Worm (Caenorhabditis elegans) whole organism, L4 larva: Measurements from ENCODE around the gene W07A12.8.
A peak's percentile ranks its signal among the peaks of the same experiment; 100 is the strongest.

ENCODE experiments used
- F37D6.2 ChIP-seq: sonication (generic microtip); optimal IDR thresholded peaks from 2 replicates; lab custom pipeline; 2016; ENCODE audit warnings: mild to moderate bottlenecking, missing genetic modification characterization, missing compliant biosample characterization
- R02D3.7 ChIP-seq: fragments of 150-350 bp; sonication (generic microtip); optimal IDR thresholded peaks from 3 replicates; lab custom pipeline; 2014; ENCODE audit warnings: missing biosample characterization, missing genetic modification characterization
- T20F7.1 ChIP-seq: fragments of 200-800 bp; sonication (Bioruptor generic); optimal IDR thresholded peaks from 2 replicates; lab custom pipeline; 2018; ENCODE audit warnings: mild to moderate bottlenecking, missing genetic modification characterization, missing compliant biosample characterization
- Y48G9A.11 ChIP-seq: fragments of 200-800 bp; sonication (Bioruptor generic); IDR thresholded peaks from 2 replicates; pipeline ENCODE4 v1.3.6; 2022; ENCODE audit warnings: missing genetic modification reagents, missing genetic modification characterization, missing compliant biosample characterization
- Y5F2A.4 ChIP-seq: fragments of 200-800 bp; sonication (Bioruptor generic); optimal IDR thresholded peaks from 2 replicates; lab custom pipeline; 2018; ENCODE audit warnings: mild to moderate bottlenecking, missing genetic modification characterization, missing compliant biosample characterization
- ZK337.2 ChIP-seq: fragments of 200-800 bp; sonication (Bioruptor generic); IDR thresholded peaks from 2 replicates; pipeline ENCODE4 v1.3.6; 2022; ENCODE audit warnings: missing genetic modification reagents, missing genetic modification characterization, missing compliant biosample characterization
- ama-1 ChIP-seq: fragments of 150-350 bp; optimal IDR thresholded peaks from 2 replicates; lab custom pipeline; 2014; ENCODE audit warnings: inconsistent platforms, mixed read lengths
- ceh-20 ChIP-seq: fragments of 200-800 bp; sonication (Bioruptor generic); IDR thresholded peaks from 2 replicates; pipeline ENCODE4 v1.3.6; 2022; ENCODE audit warnings: missing genetic modification reagents, missing genetic modification characterization, missing compliant biosample characterization
- ceh-44 ChIP-seq: fragments of 200-800 bp; sonication (Bioruptor generic); IDR thresholded peaks from 2 replicates; pipeline ENCODE4 v1.3.6; 2022; ENCODE audit warnings: missing genetic modification reagents, missing genetic modification characterization, missing compliant biosample characterization
- ctbp-1 ChIP-seq: fragments of 200-800 bp; sonication (Bioruptor generic); IDR thresholded peaks from 2 replicates; pipeline ENCODE4 v1.3.6; 2022; ENCODE audit warnings: missing genetic modification reagents, missing genetic modification characterization, missing compliant biosample characterization
- daf-12 ChIP-seq: fragments of 150-350 bp; optimal IDR thresholded peaks from 2 replicates; lab custom pipeline; 2014; ENCODE audit warnings: missing biosample characterization, missing genetic modification reagents, missing genetic modification characterization
- daf-16 ChIP-seq, 3 experiments: sonication (generic microtip); optimal IDR thresholded peaks; 2 replicates each; lab custom pipeline; 2016 to 2017; ENCODE audit warnings: missing genetic modification characterization in 3 of 3, missing genetic modification reagents in 3 of 3, mild to moderate bottlenecking in 2 of 3, missing compliant biosample characterization in 2 of 3, missing biosample characterization in 1 of 3, moderate library complexity in 1 of 3
- daf-19 ChIP-seq: fragments of 200-800 bp; sonication (Bioruptor generic); conservative IDR thresholded peaks from 2 replicates; pipeline ENCODE4 v1.3.6; 2022; ENCODE audit warnings: missing genetic modification characterization, missing compliant biosample characterization
- dve-1 ChIP-seq: sonication (generic microtip); optimal IDR thresholded peaks from 2 replicates; lab custom pipeline; 2017; ENCODE audit warnings: antibody characterized with exemption, mild to moderate bottlenecking, missing genetic modification characterization, missing compliant biosample characterization; ENCODE audit not compliant: insufficient read depth
- hlh-11 ChIP-seq: fragments of 200-800 bp; sonication (Bioruptor generic); optimal IDR thresholded peaks from 2 replicates; lab custom pipeline; 2018; ENCODE audit warnings: mild to moderate bottlenecking, missing genetic modification characterization, missing compliant biosample characterization
- jun-1 ChIP-seq: fragments of 150-350 bp; optimal IDR thresholded peaks from 2 replicates; lab custom pipeline; 2014; ENCODE audit warnings: missing biosample characterization, missing genetic modification reagents, missing genetic modification characterization
- lim-7 ChIP-seq: fragments of 200-800 bp; sonication (Bioruptor generic); IDR thresholded peaks from 2 replicates; pipeline ENCODE4 v1.3.6; 2022; ENCODE audit warnings: missing genetic modification characterization, missing compliant biosample characterization
- lin-29 ChIP-seq: fragments of 200-800 bp; sonication (Bioruptor generic); IDR thresholded peaks from 2 replicates; pipeline ENCODE4 v1.3.6; 2022; ENCODE audit warnings: missing genetic modification reagents, missing genetic modification characterization, missing compliant biosample characterization
- lin-38 ChIP-seq: fragments of 200-800 bp; sonication (Bioruptor generic); IDR thresholded peaks from 2 replicates; pipeline ENCODE4 v1.3.6; 2022; ENCODE audit warnings: missing genetic modification reagents, missing genetic modification characterization, missing compliant biosample characterization
- lin-39 ChIP-seq: fragments of 150-350 bp; optimal IDR thresholded peaks from 2 replicates; lab custom pipeline; 2014; ENCODE audit warnings: missing biosample characterization, missing genetic modification reagents, missing genetic modification characterization
- lsy-2 ChIP-seq, 2 experiments: fragments of 150-350 bp in 1 of 2; sonication (generic microtip) in 1 of 2; optimal IDR thresholded peaks; 2 replicates each; lab custom pipeline; 2014 to 2017; ENCODE audit warnings: missing biosample characterization in 2 of 2, missing genetic modification characterization in 2 of 2
- madf-9 ChIP-seq: fragments of 200-800 bp; sonication (Bioruptor generic); conservative IDR thresholded peaks from 2 replicates; pipeline ENCODE4 v1.3.6; 2022; ENCODE audit warnings: missing genetic modification reagents, missing genetic modification characterization, missing compliant biosample characterization
- mep-1 ChIP-seq: fragments of 150-350 bp; sonication (generic microtip); optimal IDR thresholded peaks from 3 replicates; lab custom pipeline; 2014; ENCODE audit warnings: missing biosample characterization, missing genetic modification characterization
- mes-2 ChIP-seq: sonication (generic microtip); optimal IDR thresholded peaks from 2 replicates; lab custom pipeline; 2016; ENCODE audit warnings: missing genotype, mild to moderate bottlenecking, missing genetic modification characterization, missing compliant biosample characterization; ENCODE audit not compliant: poor library complexity, severe bottlenecking
- nhr-10 ChIP-seq: fragments of 150-350 bp; optimal IDR thresholded peaks from 2 replicates; lab custom pipeline; 2014; ENCODE audit warnings: missing biosample characterization, missing genetic modification characterization
- nhr-111 ChIP-seq: fragments of 200-800 bp; sonication (Bioruptor generic); optimal IDR thresholded peaks from 2 replicates; lab custom pipeline; 2018; ENCODE audit warnings: mild to moderate bottlenecking, missing genetic modification characterization, missing compliant biosample characterization
- nhr-28 ChIP-seq: fragments of 150-350 bp; optimal IDR thresholded peaks from 2 replicates; lab custom pipeline; 2014; ENCODE audit warnings: missing biosample characterization, missing genetic modification characterization
- nhr-6 ChIP-seq: fragments of 150-350 bp; optimal IDR thresholded peaks from 2 replicates; lab custom pipeline; 2014; ENCODE audit warnings: missing biosample characterization, missing genetic modification characterization
- nhr-76 ChIP-seq: fragments of 150-350 bp; optimal IDR thresholded peaks from 2 replicates; lab custom pipeline; 2014; ENCODE audit warnings: missing biosample characterization, missing genetic modification characterization
- pha-4 ChIP-seq, 2 experiments: fragments of 150-350 bp in 1 of 2; fragments of 200-800 bp in 1 of 2; sonication (Bioruptor generic) in 1 of 2; IDR thresholded peaks in 1 of 2; optimal IDR thresholded peaks in 1 of 2; 2 replicates each; pipeline versions ENCODE4 v1.3.6 to Lab custom; 2014 to 2022; ENCODE audit warnings: missing genetic modification characterization in 2 of 2, missing genetic modification reagents in 2 of 2, missing biosample characterization in 1 of 2, missing compliant biosample characterization in 1 of 2
- pqm-1 ChIP-seq: sonication (generic microtip); optimal IDR thresholded peaks from 2 replicates; lab custom pipeline; 2017; ENCODE audit warnings: missing biosample characterization, missing genetic modification characterization
- sdz-12 ChIP-seq: fragments of 200-800 bp; sonication (Bioruptor generic); optimal IDR thresholded peaks from 2 replicates; lab custom pipeline; 2018; ENCODE audit warnings: mild to moderate bottlenecking, missing genetic modification characterization, missing compliant biosample characterization
- set-16 ChIP-seq: fragments of 200-800 bp; sonication (Bioruptor generic); IDR thresholded peaks from 2 replicates; pipeline ENCODE4 v1.3.6; 2022; ENCODE audit warnings: missing genetic modification reagents, missing genetic modification characterization, missing compliant biosample characterization
- snpc-1.2 ChIP-seq: fragments of 200-800 bp; sonication (Bioruptor generic); IDR thresholded peaks from 2 replicates; pipeline ENCODE4 v1.3.6; 2022; ENCODE audit warnings: missing genetic modification reagents, missing genetic modification characterization, missing compliant biosample characterization
- snpc-4 ChIP-seq: fragments of 150-350 bp; optimal IDR thresholded peaks from 2 replicates; lab custom pipeline; 2014; ENCODE audit warnings: missing biosample characterization, missing genetic modification characterization
- unc-130 ChIP-seq: sonication (generic microtip); optimal IDR thresholded peaks from 2 replicates; lab custom pipeline; 2016; ENCODE audit warnings: missing genetic modification reagents, missing genetic modification characterization, missing compliant biosample characterization
- unc-62 ChIP-seq, 3 experiments: fragments of 150-350 bp in 1 of 3; sonication (generic microtip); optimal IDR thresholded peaks in 2 of 3; peaks in 1 of 3; 1 replicate in 1 of 3; 2 replicates in 2 of 3; lab custom pipeline; 2014 to 2017; ENCODE audit warnings: missing biosample characterization in 3 of 3, missing genetic modification characterization in 3 of 3, missing genetic modification reagents in 3 of 3, missing genotype in 1 of 3
- vab-7 ChIP-seq: fragments of 200-800 bp; sonication (Bioruptor generic); IDR thresholded peaks from 2 replicates; pipeline ENCODE4 v1.3.6; 2022; ENCODE audit warnings: missing genetic modification reagents, missing genetic modification characterization, missing compliant biosample characterization
- zag-1 ChIP-seq: fragments of 150-350 bp; optimal IDR thresholded peaks from 2 replicates; lab custom pipeline; 2014; ENCODE audit warnings: missing biosample characterization, missing genetic modification characterization
- zfp-2 ChIP-seq: sonication (generic microtip); optimal IDR thresholded peaks from 2 replicates; lab custom pipeline; 2016; ENCODE audit warnings: mild to moderate bottlenecking, missing genetic modification characterization, missing compliant biosample characterization
- ztf-11 ChIP-seq: fragments of 150-350 bp; optimal IDR thresholded peaks from 2 replicates; lab custom pipeline; 2014; ENCODE audit warnings: missing biosample characterization, missing genetic modification characterization

The W07A12.8 gene

DNA sequence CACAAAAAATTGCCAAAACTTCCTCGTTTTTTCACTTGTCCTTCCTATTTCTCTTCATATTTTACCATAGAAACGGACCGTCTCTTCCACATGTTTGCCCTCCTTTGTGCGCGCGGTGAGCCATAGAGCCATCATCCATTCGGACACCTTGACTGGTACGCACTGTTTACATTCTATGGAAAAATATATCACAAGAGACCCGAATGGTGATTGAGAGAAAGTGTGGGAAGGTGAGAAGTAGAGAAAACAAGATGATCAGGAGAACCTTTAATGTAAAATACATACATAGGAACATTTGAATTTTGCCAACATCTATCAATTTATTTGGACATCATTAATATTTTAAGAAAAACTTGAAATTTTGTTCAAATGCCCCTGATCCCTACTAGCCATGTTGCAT is 20.3 kb upstream of the W07A12.8 start:
- peak; percentile 29 for TF ChIP-seq nhr-6 (tag; lab: Kevin White, UChicago)
- TF ChIP-seq pha-4 (GFP tag; IDR thresholded peaks at IDR 0.05; lab: Robert Waterston, UW), result no peak
- TF ChIP-seq pha-4 (tag; optimal IDR thresholded peaks at IDR 0.05; lab: Kevin White, UChicago), result peak; percentile 87
- TF ChIP-seq lin-38 (GFP tag; lab: Robert Waterston, UW), result no peak
- TF ChIP-seq unc-62 (GFP tag; optimal IDR thresholded peaks at IDR 0.05 in 1 of 2; lab: Kevin White, UChicago), result peak in 1 of 2 experiments; percentile 58
- TF ChIP-seq unc-62 (tag; optimal IDR thresholded peaks at IDR 0.05; lab: Kevin White, UChicago), result no peak
- TF ChIP-seq ZK337.2 (GFP tag; lab: Robert Waterston, UW), result no peak
- no peak for TF ChIP-seq daf-19 (GFP tag; lab: Robert Waterston, UW)
- TF ChIP-seq ceh-44 (GFP tag; lab: Robert Waterston, UW), result no peak

DNA sequence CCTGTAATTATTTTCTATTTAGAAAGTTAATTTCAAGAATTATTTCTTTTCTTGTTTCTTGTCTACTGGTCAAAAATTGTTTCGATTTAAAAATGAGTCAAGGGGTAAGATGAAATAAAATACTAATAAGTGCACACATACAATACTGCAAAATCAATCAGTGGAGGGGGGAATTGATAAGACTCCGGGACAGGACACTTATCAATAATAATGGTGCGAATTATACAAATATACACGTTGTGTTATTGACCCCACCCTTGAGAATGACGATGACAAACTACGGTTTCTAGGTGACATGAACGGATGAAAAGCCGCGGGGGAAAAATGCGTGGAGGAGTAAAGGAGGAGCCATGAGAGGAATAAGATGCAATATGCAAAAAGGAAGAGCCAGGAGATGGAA is 15.5 kb upstream of the W07A12.8 start:
- peak; percentile 65 for TF ChIP-seq nhr-28 (tag; lab: Kevin White, UChicago)
- TF ChIP-seq hlh-11 (tag; lab: Kevin White, UChicago), result peak; percentile 26
- TF ChIP-seq daf-16 (GFP tag; optimal IDR thresholded peaks at IDR 0.05; lab: Kevin White, UChicago), result no peak
- peak; percentile 48 for TF ChIP-seq daf-16 (tag; optimal IDR thresholded peaks at IDR 0.05; lab: Kevin White, UChicago)
- TF ChIP-seq nhr-76 (tag; lab: Kevin White, UChicago), result no peak
- peak; percentile 4 for TF ChIP-seq mes-2 (tag; lab: Kevin White, UChicago)
- peak; percentile 85 for TF ChIP-seq pqm-1
- peak; percentile 41 for TF ChIP-seq dve-1 (tag; lab: Kevin White, UChicago)
- no peak for TF ChIP-seq madf-9
- no peak for TF ChIP-seq jun-1 (tag; lab: Kevin White, UChicago)
- no peak for TF ChIP-seq zfp-2 (tag; lab: Kevin White, UChicago)

- TF ChIP-seq snpc-4 (tag; lab: Kevin White, UChicago), result no peak
- peak in 1 of 2 experiments; percentile 78 for TF ChIP-seq unc-62 (GFP tag; optimal IDR thresholded peaks at IDR 0.05 in 1 of 2; lab: Kevin White, UChicago)
- TF ChIP-seq unc-62 (tag; optimal IDR thresholded peaks at IDR 0.05; lab: Kevin White, UChicago), result no peak
Observed at ce11 chrII:9178811-9179210, 13.2 kb upstream of the W07A12.8 start.

ce11 chrII:9177080-9177479 is 11.5 kb upstream of the W07A12.8 start, which contains the start of the genes sec-5 and pir-1:
Gene sec-5 (minus strand): TSS chrII:9177152.
Gene pir-1 (plus strand): TSS chrII:9177300.
- no peak for TF ChIP-seq mep-1 (tag; lab: Kevin White, UChicago)
- TF ChIP-seq lsy-2 (tag; optimal IDR thresholded peaks at IDR 0.05; lab: Kevin White, UChicago), result peak in 1 of 2 experiments; percentile 72
- no peak for TF ChIP-seq nhr-111 (GFP tag; lab: Kevin White, UChicago)
- TF ChIP-seq ceh-44 (GFP tag; lab: Robert Waterston, UW), result no peak
- TF ChIP-seq F37D6.2 (tag; lab: Kevin White, UChicago), result no peak
- TF ChIP-seq daf-12 (tag; lab: Kevin White, UChicago), result no peak
- no peak for TF ChIP-seq nhr-28 (tag; lab: Kevin White, UChicago)
- no peak for TF ChIP-seq lim-7
- TF ChIP-seq lin-39 (tag; lab: Kevin White, UChicago), result no peak
- no peak for TF ChIP-seq ztf-11
- no peak for TF ChIP-seq nhr-6 (tag; lab: Kevin White, UChicago)
- no peak for TF ChIP-seq nhr-76 (tag; lab: Kevin White, UChicago)
- TF ChIP-seq daf-19 (GFP tag; lab: Robert Waterston, UW), result no peak
- TF ChIP-seq R02D3.7 (tag; lab: Kevin White, UChicago), result no peak
- peak; percentile 91 for TF ChIP-seq Y48G9A.11
- TF ChIP-seq mes-2 (tag; lab: Kevin White, UChicago), result peak; percentile 78
- TF ChIP-seq ceh-20 (GFP tag; lab: Robert Waterston, UW), result no peak
- no peak for TF ChIP-seq zfp-2 (tag; lab: Kevin White, UChicago)
- TF ChIP-seq zag-1 (tag; lab: Kevin White, UChicago), result no peak
- peak; percentile 98 for TF ChIP-seq T20F7.1 (GFP tag; lab: Kevin White, UChicago)
- no peak for TF ChIP-seq ama-1
- no peak for TF ChIP-seq jun-1 (tag; lab: Kevin White, UChicago)
- TF ChIP-seq lin-29, result no peak
- TF ChIP-seq Y5F2A.4 (GFP tag; lab: Kevin White, UChicago), result no peak
- peak; percentile 15 for TF ChIP-seq dve-1 (tag; lab: Kevin White, UChicago)
- TF ChIP-seq unc-130 (GFP tag; lab: Kevin White, UChicago), result no peak
- no peak for TF ChIP-seq pqm-1
- no peak for TF ChIP-seq ctbp-1 (GFP tag; lab: Robert Waterston, UW)
- TF ChIP-seq snpc-1.2 (GFP tag; lab: Robert Waterston, UW), result no peak
- no peak for TF ChIP-seq sdz-12 (GFP tag; lab: Kevin White, UChicago)
- TF ChIP-seq vab-7 (GFP tag; lab: Robert Waterston, UW), result no peak
- TF ChIP-seq nhr-10 (tag; lab: Kevin White, UChicago), result no peak
- TF ChIP-seq daf-16 (GFP tag; optimal IDR thresholded peaks at IDR 0.05; lab: Kevin White, UChicago), result no peak
- TF ChIP-seq daf-16 (tag; optimal IDR thresholded peaks at IDR 0.05; lab: Kevin White, UChicago), result peak; percentile 46
- no peak for TF ChIP-seq lin-38 (GFP tag; lab: Robert Waterston, UW)
- TF ChIP-seq set-16, result no peak
